Fruit fly (Drosophila melanogaster) whole organism, embryonic: ENCODE measurements around the gene Tbca.

ENCODE experiments used
- B-H1 ChIP-seq: fragments of 200-800 bp; sonication (Bioruptor generic); IDR thresholded peaks from 3 replicates; pipeline ENCODE4 v1.3.6; 2022; ENCODE audit warnings: missing biosample characterization, missing genetic modification characterization
- CG10147 ChIP-seq: fragments of 200-800 bp; sonication (Bioruptor generic); optimal IDR thresholded peaks from 2 replicates; lab custom pipeline; 2019; ENCODE audit warnings: missing biosample characterization, mild to moderate bottlenecking, missing genetic modification characterization, moderate library complexity
- CG10267 ChIP-seq: fragments of 200-800 bp; sonication (Bioruptor generic); optimal IDR thresholded peaks from 2 replicates; lab custom pipeline; 2018; ENCODE audit warnings: missing biosample characterization, mild to moderate bottlenecking, missing genetic modification characterization, moderate library complexity
- CG12744 ChIP-seq: fragments of 200-800 bp; sonication (Bioruptor generic); optimal IDR thresholded peaks from 2 replicates; lab custom pipeline; 2016; ENCODE audit warnings: missing biosample characterization, missing genetic modification characterization
- CG14441 ChIP-seq: fragments of 200-800 bp; sonication (Bioruptor generic); IDR thresholded peaks from 2 replicates; pipeline ENCODE4 v1.3.6; 2022; ENCODE audit warnings: missing biosample characterization, missing genetic modification characterization
- CG15479 ChIP-seq: fragments of 200-800 bp; sonication (Bioruptor generic); optimal IDR thresholded peaks from 3 replicates; lab custom pipeline; 2019; ENCODE audit warnings: missing biosample characterization, mild to moderate bottlenecking, missing genetic modification characterization, moderate library complexity
- CG15601 ChIP-seq: fragments of 200-800 bp; sonication (Bioruptor generic); optimal IDR thresholded peaks from 3 replicates; lab custom pipeline; 2019; ENCODE audit warnings: missing biosample characterization, mild to moderate bottlenecking, missing genetic modification characterization, moderate library complexity
- CG16813 ChIP-seq: fragments of 200-800 bp; sonication (Bioruptor generic); IDR thresholded peaks from 3 replicates; pipeline ENCODE4 v1.3.6; 2022; ENCODE audit warnings: missing biosample characterization, missing genetic modification characterization; ENCODE audit not compliant: partially characterized antibody
- CG17359 ChIP-seq: fragments of 200-800 bp; sonication (Bioruptor generic); optimal IDR thresholded peaks from 3 replicates; lab custom pipeline; 2018; ENCODE audit warnings: missing biosample characterization, mild to moderate bottlenecking, missing genetic modification characterization, moderate library complexity
- CG17829 ChIP-seq: fragments of 200-800 bp; optimal IDR thresholded peaks from 2 replicates; lab custom pipeline; 2019; ENCODE audit warnings: missing biosample characterization, mild to moderate bottlenecking, missing genetic modification characterization, moderate library complexity
- CG1832 ChIP-seq: fragments of 200-800 bp; sonication (Bioruptor generic); optimal IDR thresholded peaks from 2 replicates; lab custom pipeline; 2017; ENCODE audit warnings: missing biosample characterization, mild to moderate bottlenecking, missing genetic modification characterization, inconsistent platforms
- CG2678 ChIP-seq: fragments of 200-800 bp; sonication (Bioruptor generic); optimal IDR thresholded peaks from 3 replicates; lab custom pipeline; 2019; ENCODE audit warnings: missing biosample characterization, mild to moderate bottlenecking, missing genetic modification characterization, moderate library complexity
- CG2889 ChIP-seq: fragments of 200-800 bp; sonication (Bioruptor generic); IDR thresholded peaks from 3 replicates; pipeline ENCODE4 v1.3.6; 2022; ENCODE audit warnings: missing biosample characterization, missing genetic modification characterization
- CG3726 ChIP-seq: fragments of 200-800 bp; sonication (Bioruptor generic); IDR thresholded peaks from 3 replicates; pipeline ENCODE4, ENCODE4 v1.3.6; 2022; ENCODE audit warnings: missing biosample characterization, missing genetic modification characterization
- CG3995 ChIP-seq: fragments of 200-800 bp; sonication (Bioruptor generic); optimal IDR thresholded peaks from 3 replicates; lab custom pipeline; 2016; ENCODE audit warnings: missing biosample characterization, missing genetic modification characterization
- CG4360 ChIP-seq: fragments of 200-800 bp; sonication (Bioruptor generic); IDR thresholded peaks from 2 replicates; pipeline ENCODE4 v1.3.6; 2022; ENCODE audit warnings: missing biosample characterization, missing genetic modification characterization
- CG7839 ChIP-seq: fragments of 200-800 bp; sonication (Bioruptor generic); optimal IDR thresholded peaks from 3 replicates; lab custom pipeline; 2018; ENCODE audit warnings: missing biosample characterization, mild to moderate bottlenecking, missing genetic modification characterization, moderate library complexity
- CG8924 ChIP-seq: fragments of 200-800 bp; optimal IDR thresholded peaks from 3 replicates; lab custom pipeline; 2019; ENCODE audit warnings: missing biosample characterization, mild to moderate bottlenecking, missing genetic modification characterization, moderate library complexity
- CrebB ChIP-seq: fragments of 200-800 bp; sonication (Bioruptor generic); optimal IDR thresholded peaks from 3 replicates; lab custom pipeline; 2018; ENCODE audit warnings: missing biosample characterization, mild to moderate bottlenecking, missing genetic modification characterization
- Dad ChIP-seq: fragments of 200-800 bp; sonication (Bioruptor generic); optimal IDR thresholded peaks from 3 replicates; lab custom pipeline; 2016; ENCODE audit warnings: missing biosample characterization, missing genetic modification characterization
- ERR ChIP-seq: fragments of 200-800 bp; sonication (Bioruptor generic); optimal IDR thresholded peaks from 2 replicates; lab custom pipeline; 2016; ENCODE audit warnings: missing biosample characterization, missing genetic modification characterization
- Fer1 ChIP-seq: fragments of 200-800 bp; sonication (Bioruptor generic); optimal IDR thresholded peaks from 2 replicates; lab custom pipeline; 2017; ENCODE audit warnings: missing biosample characterization, mild to moderate bottlenecking, missing genetic modification characterization
- GATAe ChIP-seq: fragments of 200-800 bp; sonication (Bioruptor generic); conservative IDR thresholded peaks from 2 replicates; pipeline ENCODE4 v1.3.6; 2022; ENCODE audit warnings: missing biosample characterization, missing genetic modification characterization
- H2.0 ChIP-seq: fragments of 200-800 bp; sonication (Bioruptor generic); IDR thresholded peaks from 2 replicates; pipeline ENCODE4 v1.3.6; 2022; ENCODE audit warnings: missing biosample characterization, missing genetic modification characterization
- Hand ChIP-seq: fragments of 200-800 bp; sonication (Bioruptor generic); optimal IDR thresholded peaks from 2 replicates; lab custom pipeline; 2017; ENCODE audit warnings: mild to moderate bottlenecking, missing biosample characterization, missing genetic modification reagents, missing genetic modification characterization
- Hr78 ChIP-seq, 2 experiments: fragments of 200-800 bp in 1 of 2; fragments of >200 bp in 1 of 2; sonication (Bioruptor generic) in 1 of 2; optimal IDR thresholded peaks; 2 replicates each; lab custom pipeline; 2017 to 2019; ENCODE audit warnings: missing biosample characterization in 2 of 2, missing genetic modification characterization in 2 of 2, mild to moderate bottlenecking in 1 of 2, moderate library complexity in 1 of 2
- Oli ChIP-seq: fragments of 200-800 bp; sonication (Bioruptor generic); optimal IDR thresholded peaks from 2 replicates; lab custom pipeline; 2018; ENCODE audit warnings: missing biosample characterization, mild to moderate bottlenecking, missing genetic modification characterization, moderate library complexity
- Optix ChIP-seq: fragments of 200-800 bp; sonication (Bioruptor generic); IDR thresholded peaks from 3 replicates; pipeline ENCODE4 v1.3.6; 2022; ENCODE audit warnings: missing biosample characterization, missing genetic modification characterization
- Trl ChIP-seq, 3 experiments: fragments of >200 bp in 2 of 3; fragments of 200-800 bp in 1 of 3; sonication (Bioruptor generic) in 1 of 3; optimal IDR thresholded peaks; 2 replicates in 1 of 3; 3 replicates in 2 of 3; lab custom pipeline; 2016 to 2017; ENCODE audit warnings: missing biosample characterization in 1 of 3, missing genetic modification characterization in 1 of 3
- Xbp1 ChIP-seq: fragments of 200-800 bp; sonication (Bioruptor generic); optimal IDR thresholded peaks from 3 replicates; lab custom pipeline; 2016; ENCODE audit warnings: missing biosample characterization, mild to moderate bottlenecking, missing genetic modification characterization
- ac ChIP-seq: fragments of 200-800 bp; sonication (Bioruptor generic); optimal IDR thresholded peaks from 3 replicates; lab custom pipeline; 2017; ENCODE audit warnings: missing biosample characterization, mild to moderate bottlenecking, missing genetic modification characterization
- ase ChIP-seq: fragments of 200-800 bp; sonication (Bioruptor generic); IDR thresholded peaks from 3 replicates; pipeline ENCODE4 v1.3.6; 2022; ENCODE audit warnings: missing biosample characterization, missing genetic modification characterization
- br ChIP-seq: fragments of >200 bp; optimal IDR thresholded peaks from 2 replicates; lab custom pipeline; 2017
- crc ChIP-seq: fragments of 200-800 bp; sonication (Bioruptor generic); optimal IDR thresholded peaks from 2 replicates; lab custom pipeline; 2016; ENCODE audit warnings: missing biosample characterization, missing genetic modification characterization
- crol ChIP-seq: fragments of 200-800 bp; sonication (Bioruptor generic); IDR thresholded peaks from 2 replicates; pipeline ENCODE4 v1.3.6; 2022; ENCODE audit warnings: missing biosample characterization, missing genetic modification characterization
- danr ChIP-seq: fragments of 200-800 bp; sonication (Bioruptor generic); IDR thresholded peaks from 2 replicates; pipeline ENCODE4 v1.3.6; 2022; ENCODE audit warnings: missing biosample characterization, missing genetic modification characterization
- dysf ChIP-seq: fragments of 200-800 bp; sonication (Bioruptor generic); IDR thresholded peaks from 3 replicates; pipeline ENCODE4 v1.3.6; 2022; ENCODE audit warnings: missing biosample characterization, missing genetic modification characterization
- en ChIP-seq: fragments of 200-800 bp; sonication (Bioruptor generic); optimal IDR thresholded peaks from 2 replicates; lab custom pipeline; 2016; ENCODE audit warnings: missing biosample characterization, missing genetic modification characterization
- eve ChIP-seq, 2 experiments: fragments of >200 bp; optimal IDR thresholded peaks; 2 replicates each; lab custom pipeline; 2017; ENCODE audit warnings: missing biosample characterization in 2 of 2, missing genetic modification characterization in 2 of 2
- fu2 ChIP-seq: fragments of 200-800 bp; sonication (Bioruptor generic); optimal IDR thresholded peaks from 2 replicates; lab custom pipeline; 2016; ENCODE audit warnings: missing biosample characterization, missing genetic modification characterization
- grn ChIP-seq: fragments of 200-800 bp; sonication (Bioruptor generic); optimal IDR thresholded peaks from 3 replicates; lab custom pipeline; 2017; ENCODE audit warnings: missing biosample characterization, missing genetic modification characterization
- ham ChIP-seq: fragments of 200-800 bp; sonication (Bioruptor generic); IDR thresholded peaks from 2 replicates; pipeline ENCODE4 v1.3.6; 2022; ENCODE audit warnings: missing biosample characterization, missing genetic modification characterization
- luna ChIP-seq: fragments of 200-800 bp; sonication (Bioruptor generic); optimal IDR thresholded peaks from 2 replicates; lab custom pipeline; 2016; ENCODE audit warnings: missing biosample characterization, missing genetic modification characterization
- org-1 ChIP-seq: fragments of 200-800 bp; sonication (Bioruptor generic); optimal IDR thresholded peaks from 2 replicates; lab custom pipeline; 2017; ENCODE audit warnings: missing biosample characterization, missing genetic modification characterization
- pb ChIP-seq: fragments of 200-800 bp; sonication (Bioruptor generic); optimal IDR thresholded peaks from 3 replicates; lab custom pipeline; 2016; ENCODE audit warnings: missing biosample characterization, missing genetic modification characterization
- rib ChIP-seq: fragments of 200-800 bp; sonication (Bioruptor generic); IDR thresholded peaks from 2 replicates; pipeline ENCODE4 v1.3.6; 2022; ENCODE audit warnings: missing biosample characterization, missing genetic modification characterization
- scrt ChIP-seq: fragments of 200-800 bp; sonication (Bioruptor generic); optimal IDR thresholded peaks from 2 replicates; lab custom pipeline; 2018; ENCODE audit warnings: missing biosample characterization, mild to moderate bottlenecking, missing genetic modification characterization, moderate library complexity
- tgo ChIP-seq: fragments of 200-800 bp; sonication (Bioruptor generic); IDR thresholded peaks from 3 replicates; pipeline ENCODE4 v1.3.6; 2022; ENCODE audit warnings: missing biosample characterization, missing genetic modification characterization
- ttk ChIP-seq: fragments of 200-800 bp; sonication (Bioruptor generic); IDR thresholded peaks from 2 replicates; pipeline ENCODE4 v2.1.2; 2022; ENCODE audit warnings: missing biosample characterization, missing genetic modification characterization
- tup ChIP-seq: fragments of 200-800 bp; sonication (Bioruptor generic); optimal IDR thresholded peaks from 2 replicates; lab custom pipeline; 2016; ENCODE audit warnings: missing biosample characterization, mild to moderate bottlenecking, missing genetic modification characterization, moderate library complexity
- tx ChIP-seq: fragments of 200-800 bp; sonication (Bioruptor generic); optimal IDR thresholded peaks from 2 replicates; lab custom pipeline; 2016; ENCODE audit warnings: missing biosample characterization, missing genetic modification characterization
- wek ChIP-seq: fragments of 200-800 bp; sonication (Bioruptor generic); optimal IDR thresholded peaks from 3 replicates; lab custom pipeline; 2018; ENCODE audit warnings: missing biosample characterization, mild to moderate bottlenecking, missing genetic modification characterization, moderate library complexity

Gene Tbca

DNA sequence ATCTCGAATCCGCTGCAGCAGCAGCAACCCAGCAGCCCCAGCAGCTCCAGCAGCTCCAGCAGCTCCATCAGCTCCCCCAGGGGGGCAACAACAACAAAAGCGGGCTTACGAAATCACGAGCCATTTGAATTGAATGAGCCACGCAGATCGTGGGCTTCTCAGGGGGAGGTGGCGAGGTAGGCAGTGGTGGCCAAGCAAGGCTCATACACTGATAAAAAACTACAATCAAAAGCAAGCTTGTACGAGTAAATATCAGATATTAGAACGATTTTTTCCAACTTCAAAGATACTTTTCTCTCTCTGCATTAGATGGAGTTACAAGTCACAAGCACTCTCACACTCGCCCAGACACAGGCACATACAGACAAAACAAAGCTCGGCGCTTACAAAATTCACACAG is 34.1 kb upstream of the Tbca start (continued):
- TF ChIP-seq Optix (GFP tag; lab: Robert Waterston, UW) (0 out of 3 replicates have a peak, but pooled peaks have one; percentile 20), Hand (GFP tag; lab: Kevin White, UChicago) (no peak), GATAe (no peak), CG15479 (no peak), ERR (GFP tag; lab: Kevin White, UChicago) (no peak), tx (GFP tag; lab: Kevin White, UChicago) (no peak), ham (GFP tag; lab: Robert Waterston, UW) (no peak), tup (no peak), Trl (optimal IDR thresholded peaks at IDR 0.05; lab: Kevin White, UChicago) (no peak), Trl (GFP tag; optimal IDR thresholded peaks at IDR 0.05; lab: Kevin White, UChicago) (no peak), CG4360 (GFP tag; lab: Robert Waterston, UW) (peak; percentile 75), dysf (GFP tag; lab: Robert Waterston, UW) (peak; percentile 66), org-1 (GFP tag; lab: Kevin White, UChicago) (no peak), Xbp1 (GFP tag; lab: Kevin White, UChicago) (no peak), wek (no peak), CG10267 (tag; lab: Kevin White, UChicago) (no peak), grn (no peak), CG7839 (tag; lab: Kevin White, UChicago) (no peak), eve (GFP tag; optimal IDR thresholded peaks at IDR 0.05; lab: Kevin White, UChicago) (no peak), tgo (GFP tag; lab: Robert Waterston, UW) (peak; percentile 48; the same call in 1 of the 3 replicates), CG10147 (GFP tag; lab: Kevin White, UChicago) (no peak), Dad (GFP tag; lab: Kevin White, UChicago) (no peak), CG1832 (GFP tag; lab: Kevin White, UChicago) (no peak), crol (GFP tag; lab: Robert Waterston, UW) (peak; percentile 72), Oli (peak; percentile 33), scrt (no peak), CG3995 (GFP tag; lab: Kevin White, UChicago) (no peak), CG16813 (GFP tag; lab: Robert Waterston, UW) (no peak), pb (GFP tag; lab: Kevin White, UChicago) (peak; percentile 17), fu2 (GFP tag; lab: Kevin White, UChicago) (no peak), CG14441 (GFP tag; lab: Robert Waterston, UW) (peak; percentile 69), luna (no peak), H2.0 (GFP tag; lab: Robert Waterston, UW) (0 out of 2 replicates have a peak, but pooled peaks have one; percentile 23), B-H1 (GFP tag; lab: Robert Waterston, UW) (peak; percentile 15; the same call in 1 of the 3 replicates), CG2678 (peak; percentile 37), Hr78 (GFP tag; optimal IDR thresholded peaks at IDR 0.05; lab: Kevin White, UChicago) (no peak), ttk (GFP tag; lab: Robert Waterston, UW) (peak; percentile 62; the same call in 1 of the 2 replicates), ase (GFP tag; lab: Robert Waterston, UW) (peak; percentile 34; the same call in 1 of the 3 replicates), Fer1 (GFP tag; lab: Kevin White, UChicago) (no peak), CG17359 (tag; lab: Kevin White, UChicago) (peak; percentile 58), en (no peak), CG2889 (GFP tag; lab: Robert Waterston, UW) (no peak), crc (GFP tag; lab: Kevin White, UChicago) (no peak), rib (GFP tag; lab: Robert Waterston, UW) (no peak), ac (no peak), CrebB (no peak), CG12744 (no peak), CG15601 (tag; lab: Kevin White, UChicago) (peak; percentile 10), br (lab: Kevin White, UChicago) (no peak), CG8924 (tag; lab: Kevin White, UChicago) (no peak), CG3726 (GFP tag; lab: Robert Waterston, UW) (0 out of 3 replicates have a peak, but pooled peaks have one; percentile 41), danr (GFP tag; lab: Robert Waterston, UW) (no peak), CG17829 (tag; lab: Kevin White, UChicago) (no peak)
